Worm (Caenorhabditis elegans): ENCODE data around the gene F22H10.3.

ce11 chrX:16631847-16632246 lies 45.7 kb downstream of the F22H10.3 start:
- TF ChIP-seq ceh-82 (tag; optimal IDR thresholded peaks at IDR 0.05) (no peak), ces-1 (GFP tag; optimal IDR thresholded peaks at IDR 0.05) (no peak)
